Fruit fly (Drosophila melanogaster) Kc167 (cell line): ENCODE results near the gene subdued.

Experiments
- Myc ChIP-seq: fragments of >200 bp; optimal IDR thresholded peaks from 2 replicates; lab custom pipeline; 2017; ENCODE audit warnings: missing external identifiers
- Sin3A ChIP-seq: fragments of >200 bp; optimal IDR thresholded peaks from 2 replicates; lab custom pipeline; 2018; ENCODE audit warnings: missing external identifiers
- h ChIP-seq: fragments of >200 bp; optimal IDR thresholded peaks from 3 replicates; lab custom pipeline; 2018; ENCODE audit warnings: missing external identifiers
- insv ChIP-seq: fragments of >200 bp; optimal IDR thresholded peaks from 3 replicates; lab custom pipeline; 2018; ENCODE audit warnings: missing external identifiers
- psq ChIP-seq: fragments of >200 bp; optimal IDR thresholded peaks from 2 replicates; lab custom pipeline; 2017; ENCODE audit warnings: missing external identifiers
- ttk ChIP-seq: sonication (Bioruptor generic); optimal IDR thresholded peaks from 2 replicates; lab custom pipeline; 2017; ENCODE audit warnings: missing external identifiers

Gene subdued

dm6 chr3R:19587652-19588051 lies 54.9 kb downstream of the subdued start:
- TF ChIP-seq Myc (lab: Kevin White, UChicago) (no peak), Sin3A (lab: Kevin White, UChicago) (no peak), h (no peak), psq (lab: Kevin White, UChicago) (no peak), insv (lab: Kevin White, UChicago) (no peak), ttk (no peak)

- TF ChIP-seq Myc (lab: Kevin White, UChicago) (no peak), insv (lab: Kevin White, UChicago) (no peak), ttk (no peak), Sin3A (lab: Kevin White, UChicago) (no peak), psq (lab: Kevin White, UChicago) (no peak), h (no peak)
These were observed 56.2 kb downstream of the subdued start for dm6 chr3R:19586319-19586718.

dm6 chr3R:19584818-19585217 lies 57.7 kb downstream of the subdued start:
- TF ChIP-seq Myc (lab: Kevin White, UChicago) (no peak), psq (lab: Kevin White, UChicago) (no peak), h (no peak), Sin3A (lab: Kevin White, UChicago) (no peak), insv (lab: Kevin White, UChicago) (no peak), ttk (no peak)
